Worm (Caenorhabditis elegans) whole organism, mixed stage, embryonic: ENCODE results near the gene T02G5.7.

Experiments
- blmp-1 ChIP-seq: fragments of 150-350 bp; optimal IDR thresholded peaks from 2 replicates; lab custom pipeline; 2014; ENCODE audit warnings: missing biosample characterization, missing genetic modification characterization
- cnd-1 ChIP-seq: fragments of 200-800 bp; sonication (Bioruptor generic); optimal IDR thresholded peaks from 2 replicates; lab custom pipeline; 2018; ENCODE audit warnings: mild to moderate bottlenecking, missing genetic modification characterization, missing compliant biosample characterization
- elt-1 ChIP-seq: sonication (generic microtip); optimal IDR thresholded peaks from 2 replicates; lab custom pipeline; 2017; ENCODE audit warnings: missing genetic modification characterization, mild to moderate bottlenecking, missing compliant biosample characterization, antibody characterized with exemption, moderate library complexity, borderline replicate concordance; ENCODE audit not compliant: insufficient read depth
- flh-1 ChIP-seq: fragments of 200-800 bp; sonication (Bioruptor generic); optimal IDR thresholded peaks from 2 replicates; lab custom pipeline; 2018; ENCODE audit warnings: mild to moderate bottlenecking, missing genetic modification characterization, moderate library complexity, missing compliant biosample characterization
- hlh-1 ChIP-seq: fragments of 150-350 bp; optimal IDR thresholded peaks from 2 replicates; lab custom pipeline; 2014; ENCODE audit warnings: missing biosample characterization, missing genetic modification reagents, missing genetic modification characterization
- lin-32 ChIP-seq: fragments of 200-800 bp; sonication (Bioruptor generic); optimal IDR thresholded peaks from 2 replicates; lab custom pipeline; 2018; ENCODE audit warnings: mild to moderate bottlenecking, missing genetic modification characterization, missing compliant biosample characterization
- lsy-2 ChIP-seq: fragments of 150-350 bp; optimal IDR thresholded peaks from 2 replicates; lab custom pipeline; 2014; ENCODE audit warnings: missing biosample characterization, missing genetic modification characterization
- mep-1 ChIP-seq: fragments of 150-350 bp; optimal IDR thresholded peaks from 2 replicates; lab custom pipeline; 2017; ENCODE audit warnings: missing biosample characterization, missing genetic modification reagents, missing genetic modification characterization, inconsistent platforms
- mls-2 ChIP-seq: sonication (generic microtip); optimal IDR thresholded peaks from 2 replicates; lab custom pipeline; 2016; ENCODE audit warnings: mild to moderate bottlenecking, missing genetic modification characterization, moderate library complexity, missing compliant biosample characterization
- nhr-2 ChIP-seq: fragments of 150-350 bp; optimal IDR thresholded peaks from 2 replicates; lab custom pipeline; 2014; ENCODE audit warnings: missing biosample characterization, missing genetic modification characterization
- nhr-28 ChIP-seq: fragments of 150-350 bp; optimal IDR thresholded peaks from 2 replicates; lab custom pipeline; 2014; ENCODE audit warnings: missing biosample characterization, missing genetic modification characterization
- nhr-76 ChIP-seq: sonication (generic microtip); optimal IDR thresholded peaks from 2 replicates; lab custom pipeline; 2017; ENCODE audit warnings: missing biosample characterization, missing genetic modification characterization
- sem-2 ChIP-seq: fragments of 200-800 bp; sonication (Bioruptor generic); optimal IDR thresholded peaks from 2 replicates; lab custom pipeline; 2018; ENCODE audit warnings: mild to moderate bottlenecking, missing genetic modification characterization, missing compliant biosample characterization
- sptf-1 ChIP-seq: sonication (generic microtip); optimal IDR thresholded peaks from 2 replicates; lab custom pipeline; 2017; ENCODE audit warnings: mild to moderate bottlenecking, missing genetic modification characterization, moderate library complexity, missing compliant biosample characterization
- tbx-8 ChIP-seq: fragments of 200-800 bp; sonication (Bioruptor generic); optimal IDR thresholded peaks from 2 replicates; lab custom pipeline; 2018; ENCODE audit warnings: mild to moderate bottlenecking, missing genetic modification characterization, moderate library complexity, missing compliant biosample characterization
- unc-120 ChIP-seq: sonication (generic microtip); optimal IDR thresholded peaks from 2 replicates; lab custom pipeline; 2017; ENCODE audit warnings: missing genetic modification characterization, missing compliant biosample characterization; ENCODE audit not compliant: poor library complexity, severe bottlenecking
- unc-39 ChIP-seq: fragments of 150-350 bp; optimal IDR thresholded peaks from 2 replicates; lab custom pipeline; 2014; ENCODE audit warnings: missing biosample characterization, missing genetic modification characterization
- unc-62 ChIP-seq: fragments of 150-350 bp; optimal IDR thresholded peaks from 2 replicates; lab custom pipeline; 2014; ENCODE audit warnings: missing biosample characterization, missing genetic modification reagents, missing genetic modification characterization
- ztf-11 ChIP-seq: fragments of 150-350 bp; optimal IDR thresholded peaks from 2 replicates; lab custom pipeline; 2014; ENCODE audit warnings: missing biosample characterization, missing genetic modification characterization

T02G5.7 gene

DNA sequence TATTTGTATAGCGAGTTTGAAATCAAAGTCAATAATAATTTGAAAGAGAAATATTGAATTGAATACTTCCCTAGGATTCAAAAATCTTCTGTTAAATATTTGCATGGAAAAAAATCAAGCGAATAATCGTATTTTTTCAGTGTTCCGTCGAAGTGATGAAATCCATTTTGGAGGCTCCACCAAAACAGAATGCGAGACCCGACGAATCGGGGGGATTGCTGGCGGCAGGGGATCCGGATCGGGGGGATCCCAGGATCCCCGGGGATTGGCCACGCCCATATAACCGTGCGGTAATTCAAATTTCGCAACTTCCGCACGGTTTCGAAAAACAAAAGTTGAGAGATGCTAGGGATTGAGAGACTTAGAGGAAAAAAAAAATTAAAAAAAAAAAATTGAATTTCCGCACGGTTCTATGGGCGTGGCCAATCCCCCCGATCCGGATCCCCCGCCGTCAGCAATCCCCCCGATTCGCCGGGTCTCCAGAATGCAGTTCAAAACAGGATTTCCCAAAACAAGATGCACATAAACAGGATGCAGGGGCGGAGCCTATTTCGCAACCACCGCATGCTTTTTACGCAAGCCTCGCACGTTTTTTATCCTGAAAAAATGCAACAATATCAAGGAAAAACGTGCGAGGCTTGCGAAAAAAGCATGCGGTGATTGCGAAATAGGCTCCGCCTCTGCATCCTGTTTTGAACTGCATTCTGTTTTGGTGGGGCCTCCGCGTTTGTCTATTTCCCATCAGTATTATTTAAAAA lies 47.4 kb downstream of the T02G5.7 start, which contains the start of gene F10E7.11:
Gene F10E7.11, minus strand, starts transcription at position 232 of the 758 bp plus-strand sequence.
- TF ChIP-seq cnd-1 (tag; lab: Kevin White, UChicago) (peak; percentile 16), hlh-1 (tag; lab: Kevin White, UChicago) (no peak)

DNA sequence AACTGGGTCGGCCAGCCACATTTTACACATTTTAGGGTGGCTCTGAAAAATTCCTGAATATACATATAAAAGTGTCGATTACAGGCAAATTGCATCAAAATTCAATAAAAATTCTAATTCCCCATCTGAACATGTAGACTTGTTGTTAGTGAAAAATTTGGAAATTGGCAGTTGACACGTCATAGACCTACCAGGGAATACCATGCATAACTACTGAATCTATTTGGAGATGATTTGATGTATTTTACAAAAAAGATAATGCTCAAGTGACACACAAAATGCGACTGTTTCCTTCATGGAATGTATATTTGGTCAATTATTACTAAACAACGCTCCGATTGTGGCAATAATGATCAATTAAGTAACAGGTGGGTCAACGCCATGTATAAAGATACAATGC lies 51.0 kb downstream of the T02G5.7 start, which contains the start of gene F10E7.1:
Gene F10E7.1, plus strand, starts transcription at position 301 of the 400 bp plus-strand sequence.
- TF ChIP-seq flh-1 (GFP tag; lab: Kevin White, UChicago) (no peak), mep-1 (tag; lab: Kevin White, UChicago) (no peak), ztf-11 (no peak), nhr-28 (tag; lab: Kevin White, UChicago) (no peak), sptf-1 (tag; lab: Kevin White, UChicago) (no peak), unc-120 (tag; lab: Kevin White, UChicago) (no peak), unc-62 (no peak), blmp-1 (tag; lab: Kevin White, UChicago) (no peak), sem-2 (GFP tag; lab: Kevin White, UChicago) (no peak), lsy-2 (no peak), lin-32 (GFP tag; lab: Kevin White, UChicago) (no peak), elt-1 (no peak), cnd-1 (tag; lab: Kevin White, UChicago) (no peak), nhr-76 (tag; lab: Kevin White, UChicago) (no peak), unc-39 (tag; lab: Kevin White, UChicago) (no peak), tbx-8 (GFP tag; lab: Kevin White, UChicago) (no peak), nhr-2 (tag; lab: Kevin White, UChicago) (no peak), mls-2 (no peak)
